Fruit fly (Drosophila melanogaster): ENCODE measurements around the gene CG14669.

- no peak for TF ChIP-seq lola (GFP tag; optimal IDR thresholded peaks at IDR 0.05)
- TF ChIP-seq CrebA (GFP tag; optimal IDR thresholded peaks at IDR 0.05; ENCODE audit: borderline replicate concordance) = no peak
- TF ChIP-seq dl (GFP tag; optimal IDR thresholded peaks at IDR 0.05; ENCODE audit: insufficient read depth in 1 of 2, partially characterized antibody in 2 of 2) = no peak
- no peak for TF ChIP-seq dsf (GFP tag; optimal IDR thresholded peaks at IDR 0.05; ENCODE audit: borderline replicate concordance)
- TF ChIP-seq woc (GFP tag; optimal IDR thresholded peaks at IDR 0.05) = no peak
- no peak for TF ChIP-seq Vsx2 (GFP tag; optimal IDR thresholded peaks at IDR 0.05; ENCODE audit: partially characterized antibody)
- TF ChIP-seq sage (GFP tag; optimal IDR thresholded peaks at IDR 0.05) = no peak
- no peak for TF ChIP-seq N (GFP tag; optimal IDR thresholded peaks at IDR 0.05)
Measured at dm6 chr3R:5395210-5395609, 19.1 kb upstream of the CG14669 start.
